Worm (Caenorhabditis elegans) whole organism, L4/young adult: Measurements from ENCODE around the gene lis-1.

ENCODE experiments used
- W03F9.2 ChIP-seq: fragments of 150-350 bp; optimal IDR thresholded peaks from 2 replicates; lab custom pipeline; 2014; ENCODE audit warnings: missing biosample characterization, missing genetic modification characterization
- dao-5 ChIP-seq: sonication (generic microtip); optimal IDR thresholded peaks from 2 replicates; lab custom pipeline; 2016; ENCODE audit warnings: missing genotype, missing genetic modification characterization, moderate library complexity, missing compliant biosample characterization

- no peak for TF ChIP-seq dao-5 (tag; lab: Kevin White, UChicago)
- no peak for TF ChIP-seq W03F9.2 (tag; lab: Kevin White, UChicago)
Observed at ce11 chrIII:13383159-13383558, 6.6 kb upstream of the lis-1 start.
